Fruit fly (Drosophila melanogaster) whole organism, wandering third instar larva: ENCODE measurements around the gene Irc.

ENCODE experiments used
- Hr83 ChIP-seq: fragments of 200-300 bp; sonication (Bioruptor generic); optimal IDR thresholded peaks from 2 replicates; lab custom pipeline; 2016; ENCODE audit warnings: missing biosample characterization, mild to moderate bottlenecking, missing genetic modification characterization, moderate library complexity; ENCODE audit not compliant: poor library complexity, severe bottlenecking
- Vsx2 ChIP-seq: fragments of 200-300, 225-300 bp; sonication (Bioruptor generic); optimal IDR thresholded peaks from 2 replicates; lab custom pipeline; 2018; ENCODE audit warnings: missing biosample characterization, missing genetic modification characterization; ENCODE audit not compliant: partially characterized antibody
- brk ChIP-seq: fragments of 200-800 bp; sonication (Bioruptor generic); optimal IDR thresholded peaks from 2 replicates; lab custom pipeline; 2016; ENCODE audit warnings: missing biosample characterization, mild to moderate bottlenecking, missing genetic modification characterization
- lola ChIP-seq: fragments of >200 bp; optimal IDR thresholded peaks from 2 replicates; lab custom pipeline; 2017; ENCODE audit warnings: missing biosample characterization, missing genetic modification characterization
- pan ChIP-seq: fragments of >200 bp; optimal IDR thresholded peaks from 2 replicates; lab custom pipeline; 2017
- psq ChIP-seq: fragments of 200-800 bp; sonication (Bioruptor generic); optimal IDR thresholded peaks from 3 replicates; lab custom pipeline; 2017; ENCODE audit warnings: missing biosample characterization, mild to moderate bottlenecking, missing genetic modification characterization, moderate library complexity
- tai ChIP-seq: sonication (Bioruptor generic); optimal IDR thresholded peaks from 2 replicates; lab custom pipeline; 2016; ENCODE audit warnings: missing biosample characterization, missing genetic modification characterization
- usp ChIP-seq: fragments of >200 bp; optimal IDR thresholded peaks from 2 replicates; lab custom pipeline; 2017; ENCODE audit warnings: missing biosample characterization, missing genetic modification characterization

- TF ChIP-seq pan (lab: Kevin White, UChicago) (no peak), lola (GFP tag; lab: Kevin White, UChicago) (no peak), psq (no peak), usp (no peak), brk (GFP tag; lab: Kevin White, UChicago) (no peak), tai (no peak), Hr83 (GFP tag; lab: Kevin White, UChicago) (no peak), Vsx2 (GFP tag; lab: Kevin White, UChicago) (no peak)
Measured at dm6 chr3R:16960219-16960618, 42.5 kb upstream of the Irc start.
